Fruit fly (Drosophila melanogaster): ENCODE results near the gene ND-B14.5A.
A peak's percentile ranks its signal among the peaks of the same experiment; 100 is the strongest.

ND-B14.5A gene

dm6 chrX:2123013-2123964 lies 49.0 kb upstream of the ND-B14.5A start, which contains the start of gene ph-d (continued):
- TF ChIP-seq CG9609 (GFP tag; optimal IDR thresholded peaks at IDR 0.05) (no peak), pb (GFP tag; optimal IDR thresholded peaks at IDR 0.05) (peak; percentile 13), ftz-f1 (GFP tag; optimal IDR thresholded peaks at IDR 0.05) (peak; percentile 47), ems (GFP tag; optimal IDR thresholded peaks at IDR 0.05) (no peak), abd-A (tag; optimal IDR thresholded peaks at IDR 0.05) (peak; percentile 95), shn (GFP tag; optimal IDR thresholded peaks at IDR 0.05) (no peak), CG4730 (GFP tag; IDR thresholded peaks at IDR 0.05) (no peak), peb (GFP tag; IDR thresholded peaks at IDR 0.05) (no peak), CG32532 (GFP tag; IDR thresholded peaks at IDR 0.05) (peak; percentile 33; the same call in 1 of the 2 replicates), Six4 (GFP tag; optimal IDR thresholded peaks at IDR 0.05) (no peak), Gug (GFP tag; IDR thresholded peaks at IDR 0.05) (no peak), pum (GFP tag; optimal IDR thresholded peaks at IDR 0.05) (no peak), Tbp (GFP tag; optimal IDR thresholded peaks at IDR 0.05) (no peak), Antp (GFP tag; optimal IDR thresholded peaks at IDR 0.05) (no peak), Side (GFP tag; optimal IDR thresholded peaks at IDR 0.05) (no peak), dan (GFP tag; IDR thresholded peaks at IDR 0.05) (no peak), en (GFP tag; optimal IDR thresholded peaks at IDR 0.05) (no peak), Chrac-16 (GFP tag; optimal IDR thresholded peaks at IDR 0.05) (peak; percentile 62), Bteb2 (GFP tag; optimal IDR thresholded peaks at IDR 0.05) (no peak), gsb (GFP tag; IDR thresholded peaks at IDR 0.05) (no peak), CG13424 (tag; optimal IDR thresholded peaks at IDR 0.05) (peak; percentile 3), Blimp-1 (GFP tag; optimal IDR thresholded peaks at IDR 0.05) (peak; percentile 52), gfzf (GFP tag; optimal IDR thresholded peaks at IDR 0.05) (no peak), CG9437 (GFP tag; optimal IDR thresholded peaks at IDR 0.05) (peak; percentile 25), Pdp1 (GFP tag; optimal IDR thresholded peaks at IDR 0.05) (peak in 1 of 2 experiments; percentile 27), z (GFP tag; IDR thresholded peaks at IDR 0.05) (peak; percentile 78), gsb-n (tag; optimal IDR thresholded peaks at IDR 0.05) (peak; percentile 17), CG3726 (GFP tag; IDR thresholded peaks at IDR 0.05) (no peak), CG33213 (GFP tag; optimal IDR thresholded peaks at IDR 0.05) (peak; percentile 27), Ssrp (tag; optimal IDR thresholded peaks at IDR 0.05) (peak; percentile 47), CG18011 (GFP tag; optimal IDR thresholded peaks at IDR 0.05) (no peak), CG12071 (GFP tag; optimal IDR thresholded peaks at IDR 0.05) (peak; percentile 18), al (GFP tag; IDR thresholded peaks at IDR 0.05) (no peak), TFAM (GFP tag; optimal IDR thresholded peaks at IDR 0.05) (no peak), ATbp (GFP tag; optimal IDR thresholded peaks at IDR 0.05) (peak; percentile 48), CG4707 (GFP tag; optimal IDR thresholded peaks at IDR 0.05) (no peak), stc (GFP tag; IDR thresholded peaks at IDR 0.05) (0 out of 2 replicates have a peak, but pooled peaks have one; percentile 8), sima (GFP tag; optimal IDR thresholded peaks at IDR 0.05) (no peak), Spps (tag; optimal IDR thresholded peaks at IDR 0.05) (no peak), hth (optimal IDR thresholded peaks at IDR 0.05) (no peak), CG17612 (GFP tag; IDR thresholded peaks at IDR 0.05) (no peak), caup (GFP tag; optimal IDR thresholded peaks at IDR 0.05; ENCODE audit: severe bottlenecking) (peak; percentile 42), CG30403 (GFP tag; optimal IDR thresholded peaks at IDR 0.05) (peak; percentile 42), lbe (GFP tag; optimal IDR thresholded peaks at IDR 0.05) (no peak), CG15696 (tag; optimal IDR thresholded peaks at IDR 0.05) (peak; percentile 20), CG17186 (GFP tag; optimal IDR thresholded peaks at IDR 0.05) (no peak), maf-S (GFP tag; optimal IDR thresholded peaks at IDR 0.05) (no peak), CG11696 (GFP tag; IDR thresholded peaks at IDR 0.05) (0 out of 2 replicates have a peak, but pooled peaks have one; percentile 31), CG15011 (GFP tag; optimal IDR thresholded peaks at IDR 0.05) (peak; percentile 17)
